Worm (Caenorhabditis elegans) whole organism, L1 larva: Measurements from ENCODE around the gene T23B7.3.

ENCODE experiments used
- blmp-1 ChIP-seq: fragments of 150-350 bp; optimal IDR thresholded peaks from 2 replicates; lab custom pipeline; 2014; ENCODE audit warnings: missing biosample characterization, missing genetic modification characterization
- ceh-90 ChIP-seq: sonication (generic microtip); optimal IDR thresholded peaks from 2 replicates; lab custom pipeline; 2016; ENCODE audit warnings: missing genetic modification characterization, missing compliant biosample characterization
- dpl-1 ChIP-seq, 3 experiments: fragments of 150-350 bp in 2 of 3; sonication (generic microtip) in 1 of 3; optimal IDR thresholded peaks; 2 replicates each; lab custom pipeline; 2014 to 2017; ENCODE audit warnings: missing biosample characterization in 3 of 3, missing genetic modification characterization in 3 of 3, missing genetic modification reagents in 3 of 3
- efl-1 ChIP-seq, 4 experiments: fragments of 150-350 bp; optimal IDR thresholded peaks in 3 of 4; peaks in 1 of 4; 1 replicate in 1 of 4; 2 replicates in 3 of 4; lab custom pipeline; 2014; ENCODE audit warnings: missing biosample characterization in 2 of 4, missing genetic modification characterization in 2 of 4, missing genetic modification reagents in 2 of 4
- efl-3 ChIP-seq: fragments of 200-800 bp; sonication (Bioruptor generic); optimal IDR thresholded peaks from 2 replicates; lab custom pipeline; 2018; ENCODE audit warnings: mild to moderate bottlenecking, missing genetic modification characterization, missing compliant biosample characterization
- egl-27 ChIP-seq, 2 experiments: fragments of 150-350 bp in 1 of 2; sonication (generic microtip); optimal IDR thresholded peaks; 3 replicates each; lab custom pipeline; 2017 to 2018; ENCODE audit warnings: missing biosample characterization in 2 of 2, missing genetic modification characterization in 2 of 2, missing genetic modification reagents in 2 of 2
- elt-2 ChIP-seq: sonication (generic microtip); optimal IDR thresholded peaks from 2 replicates; lab custom pipeline; 2016; ENCODE audit warnings: missing genetic modification characterization, mild to moderate bottlenecking, inconsistent platforms, missing compliant biosample characterization, missing genetic modification reagents
- elt-3 ChIP-seq, 6 experiments: fragments of 150-350 bp in 1 of 6; sonication (generic microtip); optimal IDR thresholded peaks; 2 replicates each; lab custom pipeline; 2017 to 2018; ENCODE audit warnings: missing biosample characterization in 6 of 6, missing genetic modification characterization in 6 of 6, inconsistent platforms in 1 of 6
- fkh-8 ChIP-seq: sonication (generic microtip); optimal IDR thresholded peaks from 2 replicates; lab custom pipeline; 2016; ENCODE audit warnings: mild to moderate bottlenecking, missing genetic modification characterization, missing compliant biosample characterization
- fos-1 ChIP-seq: fragments of 150-350 bp; optimal IDR thresholded peaks from 2 replicates; lab custom pipeline; 2014; ENCODE audit warnings: missing biosample characterization, missing genetic modification characterization
- grh-1 ChIP-seq: fragments of 200-800 bp; sonication (Bioruptor generic); IDR thresholded peaks from 2 replicates; pipeline ENCODE4 v1.3.6; 2022; ENCODE audit warnings: missing genetic modification reagents, missing genetic modification characterization, missing compliant biosample characterization
- hlh-4 ChIP-seq: sonication (generic microtip); optimal IDR thresholded peaks from 2 replicates; lab custom pipeline; 2016; ENCODE audit warnings: mild to moderate bottlenecking, missing genetic modification characterization, missing compliant biosample characterization
- lin-14 ChIP-seq: fragments of 200-800 bp; sonication (Bioruptor generic); optimal IDR thresholded peaks from 2 replicates; lab custom pipeline; 2018; ENCODE audit warnings: mild to moderate bottlenecking, missing genetic modification characterization, moderate library complexity, missing compliant biosample characterization
- lin-35 ChIP-seq, 2 experiments: fragments of 150-350 bp; optimal IDR thresholded peaks; 2 replicates each; lab custom pipeline; 2014; ENCODE audit warnings: missing biosample characterization in 2 of 2, missing genetic modification characterization in 2 of 2, missing genetic modification reagents in 2 of 2
- lin-39 ChIP-seq: fragments of 150-350 bp; optimal IDR thresholded peaks from 2 replicates; lab custom pipeline; 2014; ENCODE audit warnings: missing biosample characterization, missing genetic modification reagents, missing genetic modification characterization
- mab-9 ChIP-seq: fragments of 200-800 bp; sonication (Bioruptor generic); IDR thresholded peaks from 2 replicates; pipeline ENCODE4 v1.3.6; 2022; ENCODE audit warnings: missing genetic modification reagents, missing genetic modification characterization, missing compliant biosample characterization
- mdl-1 ChIP-seq, 2 experiments: fragments of 150-350 bp; optimal IDR thresholded peaks; 2 replicates each; lab custom pipeline; 2014 to 2017; ENCODE audit warnings: missing biosample characterization in 2 of 2, missing genetic modification characterization in 2 of 2, inconsistent platforms in 1 of 2
- nhr-19 ChIP-seq: fragments of 200-800 bp; sonication (Bioruptor generic); conservative IDR thresholded peaks from 2 replicates; pipeline ENCODE4 v1.3.6; 2022; ENCODE audit warnings: missing genetic modification characterization, missing compliant biosample characterization
- nhr-20 ChIP-seq: sonication (generic microtip); optimal IDR thresholded peaks from 2 replicates; lab custom pipeline; 2016; ENCODE audit warnings: mild to moderate bottlenecking, missing genetic modification characterization, missing compliant biosample characterization
- nhr-237 ChIP-seq: fragments of 150-350 bp; optimal IDR thresholded peaks from 2 replicates; lab custom pipeline; 2014; ENCODE audit warnings: missing biosample characterization, missing genetic modification characterization
- nhr-28 ChIP-seq: fragments of 150-350 bp; optimal IDR thresholded peaks from 2 replicates; lab custom pipeline; 2014; ENCODE audit warnings: missing biosample characterization, missing genetic modification characterization
- nhr-71 ChIP-seq: sonication (generic microtip); optimal IDR thresholded peaks from 2 replicates; lab custom pipeline; 2016; ENCODE audit warnings: mild to moderate bottlenecking, missing genetic modification characterization, moderate library complexity, missing compliant biosample characterization
- nhr-84 ChIP-seq: sonication (generic microtip); optimal IDR thresholded peaks from 2 replicates; lab custom pipeline; 2017; ENCODE audit warnings: missing biosample characterization, missing genetic modification characterization
- nhr-85 ChIP-seq: sonication (generic microtip); peaks from one replicate; lab custom pipeline; 2016; ENCODE audit warnings: missing genetic modification characterization, inconsistent platforms, missing compliant biosample characterization
- nhr-90 ChIP-seq: sonication (generic microtip); optimal IDR thresholded peaks from 2 replicates; lab custom pipeline; 2016; ENCODE audit warnings: mild to moderate bottlenecking, missing genetic modification characterization, missing compliant biosample characterization; ENCODE audit not compliant: poor library complexity
- skn-1 ChIP-seq: fragments of 150-350 bp; optimal IDR thresholded peaks from 2 replicates; lab custom pipeline; 2014; ENCODE audit warnings: missing biosample characterization, missing genetic modification characterization
- snpc-4 ChIP-seq: fragments of 150-350 bp; optimal IDR thresholded peaks from 2 replicates; lab custom pipeline; 2014; ENCODE audit warnings: missing biosample characterization, missing genetic modification characterization
- snu-23 ChIP-seq: sonication (generic microtip); optimal IDR thresholded peaks from 2 replicates; lab custom pipeline; 2016; ENCODE audit warnings: missing genetic modification characterization, missing compliant biosample characterization
- sox-4 ChIP-seq: sonication (generic microtip); optimal IDR thresholded peaks from 2 replicates; lab custom pipeline; 2016; ENCODE audit warnings: missing genetic modification characterization, missing compliant biosample characterization
- sptf-1 ChIP-seq: fragments of 150-350 bp; optimal IDR thresholded peaks from 2 replicates; lab custom pipeline; 2014; ENCODE audit warnings: missing biosample characterization, missing genetic modification characterization
- swsn-7 ChIP-seq: sonication (generic microtip); optimal IDR thresholded peaks from 2 replicates; lab custom pipeline; 2016; ENCODE audit warnings: missing genetic modification characterization, missing compliant biosample characterization
- tbx-2 ChIP-seq: sonication (generic microtip); optimal IDR thresholded peaks from 2 replicates; lab custom pipeline; 2016; ENCODE audit warnings: missing genetic modification characterization, missing compliant biosample characterization
- tlp-1 ChIP-seq: fragments of 150-350 bp; optimal IDR thresholded peaks from 2 replicates; lab custom pipeline; 2014; ENCODE audit warnings: missing biosample characterization, missing genetic modification characterization
- unc-30 ChIP-seq: sonication (generic microtip); optimal IDR thresholded peaks from 2 replicates; lab custom pipeline; 2017; ENCODE audit warnings: missing biosample characterization, missing genetic modification characterization
- ztf-4 ChIP-seq: fragments of 150-350 bp; optimal IDR thresholded peaks from 2 replicates; lab custom pipeline; 2014; ENCODE audit warnings: missing biosample characterization, missing genetic modification characterization

Gene T23B7.3

DNA sequence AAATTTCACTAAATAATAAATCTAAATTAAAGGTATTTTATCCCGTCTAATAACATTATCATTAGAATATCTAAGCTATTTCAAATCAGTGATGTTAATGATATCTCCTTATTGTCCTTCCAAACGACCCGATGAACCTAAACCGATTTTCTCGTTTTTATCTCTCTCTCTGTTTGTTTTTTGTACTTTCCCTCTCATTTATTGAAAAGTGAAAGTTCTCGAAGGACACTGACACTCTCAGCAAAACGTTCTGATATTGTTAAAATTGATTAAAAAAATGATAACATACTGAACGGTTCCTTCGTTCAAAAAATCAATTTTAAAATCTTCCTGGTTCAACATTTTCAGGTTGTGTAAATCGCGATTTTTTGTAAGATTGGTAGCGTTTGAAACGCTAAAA, 26.1 kb downstream of the T23B7.3 start, which contains the start of gene F11G11.13:
TSS of gene F11G11.13 (minus strand) at position 89 of the 400 bp plus-strand sequence.
- TF ChIP-seq blmp-1 (tag; lab: Kevin White, UChicago) (peak; percentile 90), egl-27 (tag; optimal IDR thresholded peaks at IDR 0.05; lab: Kevin White, UChicago) (no peak), skn-1 (no peak), snpc-4 (no peak), tlp-1 (tag; lab: Kevin White, UChicago) (no peak), nhr-85 (tag; lab: Kevin White, UChicago) (peak; percentile 55), efl-3 (GFP tag; lab: Kevin White, UChicago) (no peak), mdl-1 (tag; optimal IDR thresholded peaks at IDR 0.05; lab: Kevin White, UChicago) (no peak), fkh-8 (tag; lab: Kevin White, UChicago) (no peak), grh-1 (GFP tag; lab: Robert Waterston, UW) (no peak), unc-30 (tag; lab: Kevin White, UChicago) (no peak), swsn-7 (tag; lab: Kevin White, UChicago) (no peak), ztf-4 (tag; lab: Kevin White, UChicago) (no peak), ceh-90 (no peak), lin-39 (tag; lab: Kevin White, UChicago) (no peak), elt-3 (tag; optimal IDR thresholded peaks at IDR 0.05; lab: Kevin White, UChicago) (peak in 1 of 6 experiments; percentile 7), nhr-84 (tag; lab: Kevin White, UChicago) (no peak)
- TF ChIP-seq, all 84 proteins: peak for 3

DNA sequence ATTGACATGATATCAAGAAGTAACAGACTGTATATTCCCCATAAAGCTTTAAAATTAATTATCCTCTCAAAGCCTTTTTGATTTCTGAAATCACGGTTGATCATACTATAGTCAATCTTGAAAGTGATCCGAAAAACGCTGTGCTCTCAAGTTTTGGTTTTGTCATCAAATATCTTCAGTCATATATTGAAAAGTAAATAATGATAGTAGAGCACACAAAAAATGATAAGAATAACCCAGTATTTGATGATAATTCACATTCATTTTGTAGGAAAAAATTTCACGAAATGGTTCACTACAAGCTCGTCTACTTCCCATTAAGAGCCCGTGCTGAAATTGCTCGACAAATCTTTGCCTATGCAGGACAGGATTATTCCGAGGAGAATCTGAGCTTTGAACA, 29.6 kb downstream of the T23B7.3 start, which contains the start of gene gst-6:
TSS of gene gst-6 (plus strand) at position 263 of the 400 bp plus-strand sequence.
- TF ChIP-seq sptf-1 (tag; lab: Kevin White, UChicago) = no peak
- no peak for TF ChIP-seq grh-1 (GFP tag; lab: Robert Waterston, UW)
- peak; percentile 63 for TF ChIP-seq elt-2 (tag; lab: Kevin White, UChicago)
- TF ChIP-seq elt-3 (tag; optimal IDR thresholded peaks at IDR 0.05; lab: Kevin White, UChicago) = no peak
- TF ChIP-seq egl-27 (tag; optimal IDR thresholded peaks at IDR 0.05; lab: Kevin White, UChicago) = no peak
- no peak for TF ChIP-seq ztf-4 (tag; lab: Kevin White, UChicago)

DNA sequence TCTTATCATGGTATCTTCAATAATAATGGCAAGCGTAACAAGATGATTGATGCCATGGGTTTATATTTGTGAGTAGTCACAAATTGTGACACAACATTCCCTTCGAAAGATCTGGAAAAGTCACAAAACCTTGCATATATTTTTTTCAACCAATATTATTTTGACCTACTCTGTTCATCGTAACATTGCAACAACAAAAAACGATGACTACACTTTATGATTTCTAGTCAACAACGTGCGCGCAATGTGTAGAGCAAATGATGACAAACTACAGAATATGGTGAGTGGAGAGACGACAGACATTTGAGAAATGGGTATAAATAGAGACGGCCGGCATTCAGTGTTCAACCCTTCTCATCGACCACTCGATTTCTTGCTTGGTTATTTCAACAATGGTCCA, 31.7 kb downstream of the T23B7.3 start, which contains the start of gene gst-7:
TSS of gene gst-7 (plus strand) at position 336 of the 400 bp plus-strand sequence.
- peak; percentile 19 for TF ChIP-seq nhr-90 (tag; lab: Kevin White, UChicago)
- peak; percentile 90 for TF ChIP-seq nhr-20
- TF ChIP-seq dpl-1 (GFP tag; optimal IDR thresholded peaks at IDR 0.05; lab: Kevin White, UChicago) = peak in 1 of 3 experiments; percentile 15
- TF ChIP-seq tbx-2 = peak; percentile 40
- TF ChIP-seq sox-4 (tag; lab: Kevin White, UChicago) = no peak
- peak; percentile 98 for TF ChIP-seq skn-1
- peak; percentile 65 for TF ChIP-seq lin-14 (GFP tag; lab: Kevin White, UChicago)
- TF ChIP-seq nhr-19 (GFP tag; lab: Robert Waterston, UW) = 0 out of 2 replicates have a peak, but pooled peaks have one; percentile 8
- TF ChIP-seq nhr-237 (tag; lab: Kevin White, UChicago) = no peak
- TF ChIP-seq mab-9 (GFP tag; lab: Robert Waterston, UW) = no peak
- TF ChIP-seq hlh-4 (tag; lab: Kevin White, UChicago) = no peak
- TF ChIP-seq elt-2 (tag; lab: Kevin White, UChicago) = peak; percentile 87
- peak in 1 of 2 experiments; percentile 29 for TF ChIP-seq mdl-1 (tag; optimal IDR thresholded peaks at IDR 0.05; lab: Kevin White, UChicago)
- peak; percentile 48 for TF ChIP-seq nhr-71
- peak; percentile 3 for TF ChIP-seq efl-1 (optimal IDR thresholded peaks at IDR 0.05; lab: Kevin White, UChicago)
- TF ChIP-seq efl-1 (GFP tag; optimal IDR thresholded peaks at IDR 0.05 in 1 of 2; lab: Kevin White, UChicago) = peak in 1 of 2 experiments; percentile 77
- TF ChIP-seq nhr-84 (tag; lab: Kevin White, UChicago) = no peak
- peak; percentile 44 for TF ChIP-seq snu-23 (GFP tag; lab: Kevin White, UChicago)
- TF ChIP-seq lin-35 (GFP tag; optimal IDR thresholded peaks at IDR 0.05; lab: Kevin White, UChicago) = peak in 1 of 2 experiments; percentile 68
- TF ChIP-seq nhr-85 (tag; lab: Kevin White, UChicago) = peak; percentile 69
- TF ChIP-seq elt-3 (tag; optimal IDR thresholded peaks at IDR 0.05; lab: Kevin White, UChicago) = peak in 2 of 6 experiments; percentile 9 to 17
- no peak for TF ChIP-seq fos-1
- no peak for TF ChIP-seq nhr-28 (tag; lab: Kevin White, UChicago)
